Worm (Caenorhabditis elegans): Measurements from ENCODE around the gene saeg-1.

saeg-1 gene

DNA sequence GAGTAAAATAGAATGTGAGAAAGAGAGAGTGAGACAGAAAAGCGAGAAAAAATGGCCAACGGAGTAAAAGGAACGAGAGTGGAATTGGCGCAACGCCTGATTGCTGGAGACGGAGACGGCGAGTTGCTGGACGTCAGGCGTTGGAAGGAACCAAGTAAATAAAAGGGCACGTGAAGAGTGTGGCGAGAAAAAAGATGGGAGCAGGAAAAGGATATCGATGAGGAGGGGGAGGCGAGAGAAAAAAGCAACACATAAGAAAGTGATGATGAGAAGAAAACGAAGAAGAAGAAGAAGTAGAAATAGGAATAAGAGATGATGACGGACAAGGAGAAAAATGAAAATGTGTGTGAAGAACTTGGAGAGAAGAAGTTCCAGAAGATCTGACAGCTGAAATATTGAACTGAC is 6.0 kb upstream of the saeg-1 start:
- TF ChIP-seq fkh-10 (GFP tag; optimal IDR thresholded peaks at IDR 0.05) = peak; percentile 97
- TF ChIP-seq ceh-90 (tag; optimal IDR thresholded peaks at IDR 0.05) = no peak
- TF ChIP-seq hlh-17 (GFP tag; optimal IDR thresholded peaks at IDR 0.05; ENCODE audit: borderline replicate concordance) = no peak
- 0 out of 2 replicates have a peak, but pooled peaks have one; percentile 7 for TF ChIP-seq ceh-88 (GFP tag; IDR thresholded peaks at IDR 0.05)
- TF ChIP-seq F16B12.6 (tag; optimal IDR thresholded peaks at IDR 0.05) = no peak
- no peak for TF ChIP-seq C34B4.2 (tag; optimal IDR thresholded peaks at IDR 0.05)
- peak; percentile 63 for TF ChIP-seq nhr-237 (tag; optimal IDR thresholded peaks at IDR 0.05)
- TF ChIP-seq tbx-2 (tag; optimal IDR thresholded peaks at IDR 0.05) = peak; percentile 90
- peak; percentile 72 for TF ChIP-seq pag-3 (tag; optimal IDR thresholded peaks at IDR 0.05; ENCODE audit: borderline replicate concordance, insufficient read depth)
- no peak for TF ChIP-seq pqm-1 (tag; optimal IDR thresholded peaks at IDR 0.05)
- TF ChIP-seq elt-2 (tag; optimal IDR thresholded peaks at IDR 0.05) = no peak
- TF ChIP-seq unc-86 (tag; optimal IDR thresholded peaks at IDR 0.05) = peak; percentile 87
- peak in 2 of 6 experiments; percentile 18 to 39 for TF ChIP-seq elt-3 (tag; optimal IDR thresholded peaks at IDR 0.05)
- TF ChIP-seq xbp-1 (tag; optimal IDR thresholded peaks at IDR 0.05) = peak; percentile 70
- TF ChIP-seq fkh-4 (tag; optimal IDR thresholded peaks at IDR 0.05; ENCODE audit: borderline replicate concordance) = no peak
- TF ChIP-seq nhr-71 (tag; optimal IDR thresholded peaks at IDR 0.05) = peak; percentile 97
- peak; percentile 83 for TF ChIP-seq irx-1 (tag; optimal IDR thresholded peaks at IDR 0.05)
- TF ChIP-seq unc-30 (tag; optimal IDR thresholded peaks at IDR 0.05) = no peak
- no peak for TF ChIP-seq ces-1 (GFP tag; optimal IDR thresholded peaks at IDR 0.05)
- TF ChIP-seq ets-5 (GFP tag; IDR thresholded peaks at IDR 0.05) = no peak
- TF ChIP-seq nhr-90 (tag; optimal IDR thresholded peaks at IDR 0.05; ENCODE audit: poor library complexity) = peak; percentile 54
- TF ChIP-seq lin-15B (tag; optimal IDR thresholded peaks at IDR 0.05) = no peak
- TF ChIP-seq dsc-1 (tag; optimal IDR thresholded peaks at IDR 0.05) = peak; percentile 81
- TF ChIP-seq ztf-11 (tag; optimal IDR thresholded peaks at IDR 0.05) = peak in 1 of 2 experiments; percentile 31
- peak; percentile 93 for TF ChIP-seq snu-23 (GFP tag; optimal IDR thresholded peaks at IDR 0.05)
- peak; percentile 88 for TF ChIP-seq nhr-77 (tag; optimal IDR thresholded peaks at IDR 0.05)
- no peak for TF ChIP-seq aly-2 (tag; optimal IDR thresholded peaks at IDR 0.05)
- peak; percentile 89 for TF ChIP-seq egl-13 (tag; optimal IDR thresholded peaks at IDR 0.05)
- TF ChIP-seq fkh-8 (tag; optimal IDR thresholded peaks at IDR 0.05) = peak; percentile 89
- peak; percentile 84 for TF ChIP-seq swsn-7 (tag; optimal IDR thresholded peaks at IDR 0.05)
- no peak for TF ChIP-seq nhr-84 (tag; optimal IDR thresholded peaks at IDR 0.05)
- TF ChIP-seq mep-1 (tag; optimal IDR thresholded peaks at IDR 0.05) = peak; percentile 92
- TF ChIP-seq nhr-85 (tag) = peak; percentile 95
- peak; percentile 44 for TF ChIP-seq C16A3.4 (tag; optimal IDR thresholded peaks at IDR 0.05)
- TF ChIP-seq lin-39 (tag; optimal IDR thresholded peaks at IDR 0.05) = no peak
- TF ChIP-seq rnt-1 (tag; optimal IDR thresholded peaks at IDR 0.05) = peak; percentile 81
- no peak for TF ChIP-seq hpl-2 (GFP tag; optimal IDR thresholded peaks at IDR 0.05)
- TF ChIP-seq lsy-2 (tag; optimal IDR thresholded peaks at IDR 0.05) = peak; percentile 73 to 84
- peak; percentile 51; the same call in 1 of the 2 replicates for TF ChIP-seq mab-9 (GFP tag; IDR thresholded peaks at IDR 0.05)
- TF ChIP-seq nhr-19 (GFP tag; conservative IDR thresholded peaks at IDR 0.05) = peak; percentile 81
- TF ChIP-seq grh-1 (GFP tag; IDR thresholded peaks at IDR 0.05) = no peak
- no peak for TF ChIP-seq sptf-1 (tag; optimal IDR thresholded peaks at IDR 0.05)
- TF ChIP-seq tlp-1 (tag; optimal IDR thresholded peaks at IDR 0.05) = no peak
- no peak for TF ChIP-seq lir-3 (tag; optimal IDR thresholded peaks at IDR 0.05; ENCODE audit: poor library complexity)
- peak; percentile 63 for TF ChIP-seq snpc-4 (tag; optimal IDR thresholded peaks at IDR 0.05)
- TF ChIP-seq vab-15 (tag; optimal IDR thresholded peaks at IDR 0.05) = no peak
- peak; percentile 15 to 46 (median 46) for TF ChIP-seq dpl-1 (GFP tag; optimal IDR thresholded peaks at IDR 0.05)
- TF ChIP-seq lin-13 (GFP tag; optimal IDR thresholded peaks at IDR 0.05) = peak; percentile 73
- TF ChIP-seq blmp-1 (tag; optimal IDR thresholded peaks at IDR 0.05) = peak; percentile 88
- no peak for TF ChIP-seq C04F5.9 (tag; optimal IDR thresholded peaks at IDR 0.05)
- no peak for TF ChIP-seq ama-1 (optimal IDR thresholded peaks at IDR 0.05)
- peak; percentile 88 for TF ChIP-seq nhr-47 (tag; optimal IDR thresholded peaks at IDR 0.05)
- TF ChIP-seq nhr-76 (tag; optimal IDR thresholded peaks at IDR 0.05) = no peak
